Worm (Caenorhabditis elegans) whole organism, late embryonic: ENCODE results near the gene F16G10.6.

ENCODE experiments used
- C08G9.2 ChIP-seq: sonication (generic microtip); optimal IDR thresholded peaks from 2 replicates; lab custom pipeline; 2016; ENCODE audit warnings: mild to moderate bottlenecking, missing genetic modification characterization, moderate library complexity, missing compliant biosample characterization
- ama-1 ChIP-seq: fragments of 150-350 bp; optimal IDR thresholded peaks from 2 replicates; lab custom pipeline; 2014
- ceh-34 ChIP-seq: sonication (generic microtip); optimal IDR thresholded peaks from 2 replicates; lab custom pipeline; 2016; ENCODE audit warnings: mild to moderate bottlenecking, missing genetic modification characterization, missing compliant biosample characterization
- dve-1 ChIP-seq: sonication (generic microtip); optimal IDR thresholded peaks from 2 replicates; lab custom pipeline; 2017; ENCODE audit warnings: antibody characterized with exemption, mild to moderate bottlenecking, missing genetic modification characterization, missing compliant biosample characterization
- hlh-30 ChIP-seq: sonication (generic microtip); optimal IDR thresholded peaks from 2 replicates; lab custom pipeline; 2017; ENCODE audit warnings: antibody characterized with exemption, missing genetic modification characterization, missing compliant biosample characterization; ENCODE audit not compliant: insufficient read depth
- ref-2 ChIP-seq: sonication (generic microtip); optimal IDR thresholded peaks from 2 replicates; lab custom pipeline; 2016; ENCODE audit warnings: missing genetic modification characterization, missing compliant biosample characterization

DNA sequence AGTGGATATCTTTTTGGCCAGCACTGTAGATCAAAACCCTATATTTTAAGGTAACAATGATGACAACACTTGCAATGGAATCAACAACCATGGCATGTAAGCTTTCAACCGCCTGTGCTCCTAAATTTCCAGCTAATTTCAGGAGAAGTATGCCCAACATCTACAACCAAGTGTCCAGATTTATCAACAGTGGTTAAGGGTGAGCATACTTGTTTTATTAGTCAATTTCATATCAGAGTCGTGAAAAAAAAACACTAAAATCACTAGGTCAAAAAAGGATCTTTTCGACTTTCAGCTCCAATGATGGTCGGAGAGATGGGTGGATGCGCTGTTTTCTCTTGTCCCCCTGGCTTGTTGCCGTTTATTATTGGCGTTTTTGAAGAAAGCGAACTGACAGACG, 26.3 kb upstream of the F16G10.6 start, which contains the start of gene F16G10.1:
- TF ChIP-seq hlh-30 (tag; lab: Kevin White, UChicago) (no peak), dve-1 (tag; lab: Kevin White, UChicago) (no peak), ama-1 (lab: Kevin White, UChicago) (no peak), ref-2 (tag; lab: Kevin White, UChicago) (no peak), C08G9.2 (no peak), ceh-34 (tag; lab: Kevin White, UChicago) (no peak)
